Worm (Caenorhabditis elegans) whole organism, L1 larva: ENCODE measurements around the gene gst-28.

Source experiments
- C34B4.2 ChIP-seq: sonication (generic microtip); optimal IDR thresholded peaks from 2 replicates; lab custom pipeline; 2017; ENCODE audit warnings: mild to moderate bottlenecking, missing genetic modification characterization, missing compliant biosample characterization
- F16B12.6 ChIP-seq: fragments of 150-350 bp; optimal IDR thresholded peaks from 2 replicates; lab custom pipeline; 2014; ENCODE audit warnings: missing biosample characterization, missing genetic modification characterization
- aha-1 ChIP-seq: fragments of 150-350 bp; optimal IDR thresholded peaks from 2 replicates; lab custom pipeline; 2014; ENCODE audit warnings: missing biosample characterization, missing genetic modification characterization
- ceh-8 ChIP-seq: fragments of 200-800 bp; sonication (Bioruptor generic); optimal IDR thresholded peaks from 2 replicates; lab custom pipeline; 2018; ENCODE audit warnings: mild to moderate bottlenecking, missing genetic modification characterization, moderate library complexity, missing compliant biosample characterization
- ceh-82 ChIP-seq, 3 experiments: fragments of 150-350 bp in 1 of 3; sonication (generic microtip) in 2 of 3; optimal IDR thresholded peaks; 2 replicates each; lab custom pipeline; 2014 to 2017; ENCODE audit warnings: missing biosample characterization in 3 of 3, missing genetic modification characterization in 3 of 3
- efl-1 ChIP-seq, 4 experiments: fragments of 150-350 bp; optimal IDR thresholded peaks in 3 of 4; peaks in 1 of 4; 1 replicate in 1 of 4; 2 replicates in 3 of 4; lab custom pipeline; 2014; ENCODE audit warnings: missing biosample characterization in 2 of 4, missing genetic modification characterization in 2 of 4, missing genetic modification reagents in 2 of 4
- efl-3 ChIP-seq: fragments of 200-800 bp; sonication (Bioruptor generic); optimal IDR thresholded peaks from 2 replicates; lab custom pipeline; 2018; ENCODE audit warnings: mild to moderate bottlenecking, missing genetic modification characterization, missing compliant biosample characterization
- elt-2 ChIP-seq: sonication (generic microtip); optimal IDR thresholded peaks from 2 replicates; lab custom pipeline; 2016; ENCODE audit warnings: missing genetic modification characterization, mild to moderate bottlenecking, inconsistent platforms, missing compliant biosample characterization, missing genetic modification reagents
- elt-3 ChIP-seq, 6 experiments: fragments of 150-350 bp in 1 of 6; sonication (generic microtip); optimal IDR thresholded peaks; 2 replicates each; lab custom pipeline; 2017 to 2018; ENCODE audit warnings: missing biosample characterization in 6 of 6, missing genetic modification characterization in 6 of 6, inconsistent platforms in 1 of 6
- fkh-8 ChIP-seq: sonication (generic microtip); optimal IDR thresholded peaks from 2 replicates; lab custom pipeline; 2016; ENCODE audit warnings: mild to moderate bottlenecking, missing genetic modification characterization, missing compliant biosample characterization
- hlh-17 ChIP-seq: fragments of 200-800 bp; sonication (Bioruptor generic); optimal IDR thresholded peaks from 2 replicates; lab custom pipeline; 2018; ENCODE audit warnings: missing genetic modification characterization, mild to moderate bottlenecking, missing compliant biosample characterization, moderate library complexity, borderline replicate concordance
- jun-1 ChIP-seq: fragments of 150-350 bp; optimal IDR thresholded peaks from 2 replicates; lab custom pipeline; 2014; ENCODE audit warnings: missing biosample characterization, missing genetic modification reagents, missing genetic modification characterization
- lin-14 ChIP-seq: fragments of 200-800 bp; sonication (Bioruptor generic); optimal IDR thresholded peaks from 2 replicates; lab custom pipeline; 2018; ENCODE audit warnings: mild to moderate bottlenecking, missing genetic modification characterization, moderate library complexity, missing compliant biosample characterization
- lin-15B ChIP-seq: fragments of 150-350 bp; sonication (generic microtip); optimal IDR thresholded peaks from 3 replicates; lab custom pipeline; 2014; ENCODE audit warnings: missing biosample characterization, missing genetic modification characterization
- lin-35 ChIP-seq, 2 experiments: fragments of 150-350 bp; optimal IDR thresholded peaks; 2 replicates each; lab custom pipeline; 2014; ENCODE audit warnings: missing biosample characterization in 2 of 2, missing genetic modification characterization in 2 of 2, missing genetic modification reagents in 2 of 2
- lsy-2 ChIP-seq, 2 experiments: fragments of 150-350 bp; optimal IDR thresholded peaks; 2 replicates each; lab custom pipeline; 2014; ENCODE audit warnings: missing biosample characterization in 2 of 2, missing genetic modification characterization in 2 of 2
- nhr-11 ChIP-seq: fragments of 150-350 bp; optimal IDR thresholded peaks from 2 replicates; lab custom pipeline; 2014; ENCODE audit warnings: missing biosample characterization, missing genetic modification characterization
- nhr-12 ChIP-seq: sonication (generic microtip); optimal IDR thresholded peaks from 2 replicates; lab custom pipeline; 2017; ENCODE audit warnings: missing biosample characterization, missing genetic modification characterization
- nhr-237 ChIP-seq: fragments of 150-350 bp; optimal IDR thresholded peaks from 2 replicates; lab custom pipeline; 2014; ENCODE audit warnings: missing biosample characterization, missing genetic modification characterization
- nhr-47 ChIP-seq: sonication (generic microtip); optimal IDR thresholded peaks from 2 replicates; lab custom pipeline; 2016; ENCODE audit warnings: mild to moderate bottlenecking, missing genetic modification characterization, moderate library complexity, missing compliant biosample characterization
- nhr-76 ChIP-seq: sonication (generic microtip); optimal IDR thresholded peaks from 2 replicates; lab custom pipeline; 2017; ENCODE audit warnings: missing biosample characterization, missing genetic modification characterization
- nhr-84 ChIP-seq: sonication (generic microtip); optimal IDR thresholded peaks from 2 replicates; lab custom pipeline; 2017; ENCODE audit warnings: missing biosample characterization, missing genetic modification characterization
- nhr-85 ChIP-seq: sonication (generic microtip); peaks from one replicate; lab custom pipeline; 2016; ENCODE audit warnings: missing genetic modification characterization, inconsistent platforms, missing compliant biosample characterization
- rnt-1 ChIP-seq: sonication (generic microtip); optimal IDR thresholded peaks from 2 replicates; lab custom pipeline; 2016; ENCODE audit warnings: mild to moderate bottlenecking, missing genetic modification characterization, moderate library complexity, missing compliant biosample characterization
- skn-1 ChIP-seq: fragments of 150-350 bp; optimal IDR thresholded peaks from 2 replicates; lab custom pipeline; 2014; ENCODE audit warnings: missing biosample characterization, missing genetic modification characterization
- sptf-1 ChIP-seq: fragments of 150-350 bp; optimal IDR thresholded peaks from 2 replicates; lab custom pipeline; 2014; ENCODE audit warnings: missing biosample characterization, missing genetic modification characterization
- sup-37 ChIP-seq: fragments of 200-800 bp; sonication (Bioruptor generic); optimal IDR thresholded peaks from 2 replicates; lab custom pipeline; 2018; ENCODE audit warnings: mild to moderate bottlenecking, missing genetic modification characterization, missing compliant biosample characterization
- tlp-1 ChIP-seq: fragments of 150-350 bp; optimal IDR thresholded peaks from 2 replicates; lab custom pipeline; 2014; ENCODE audit warnings: missing biosample characterization, missing genetic modification characterization
- unc-62 ChIP-seq: fragments of 150-350 bp; optimal IDR thresholded peaks from 2 replicates; lab custom pipeline; 2014; ENCODE audit warnings: missing biosample characterization, missing genetic modification reagents, missing genetic modification characterization
- vab-15 ChIP-seq: sonication (generic microtip); optimal IDR thresholded peaks from 2 replicates; lab custom pipeline; 2017; ENCODE audit warnings: missing genotype, mild to moderate bottlenecking, missing genetic modification characterization, missing compliant biosample characterization
- xbp-1 ChIP-seq: sonication (generic microtip); optimal IDR thresholded peaks from 2 replicates; lab custom pipeline; 2016; ENCODE audit warnings: missing genetic modification characterization, missing compliant biosample characterization

Gene gst-28

ce11 chrII:15204069-15204850 is 36.9 kb upstream of the gst-28 start:
- TF ChIP-seq nhr-11 (no peak), skn-1 (tag; lab: Kevin White, UChicago) (no peak), lsy-2 (tag; optimal IDR thresholded peaks at IDR 0.05; lab: Kevin White, UChicago) (no peak), tlp-1 (tag; lab: Kevin White, UChicago) (no peak), aha-1 (tag; lab: Kevin White, UChicago) (no peak), C34B4.2 (no peak), elt-3 (tag; optimal IDR thresholded peaks at IDR 0.05; lab: Kevin White, UChicago) (no peak), fkh-8 (no peak), lin-14 (GFP tag; lab: Kevin White, UChicago) (no peak), nhr-12 (no peak), sup-37 (GFP tag; lab: Kevin White, UChicago) (no peak), F16B12.6 (tag; lab: Kevin White, UChicago) (no peak), lin-35 (GFP tag; optimal IDR thresholded peaks at IDR 0.05; lab: Kevin White, UChicago) (no peak), nhr-47 (no peak), vab-15 (no peak), nhr-237 (tag; lab: Kevin White, UChicago) (no peak), nhr-76 (tag; lab: Kevin White, UChicago) (no peak), xbp-1 (tag; lab: Kevin White, UChicago) (no peak), jun-1 (no peak)

DNA sequence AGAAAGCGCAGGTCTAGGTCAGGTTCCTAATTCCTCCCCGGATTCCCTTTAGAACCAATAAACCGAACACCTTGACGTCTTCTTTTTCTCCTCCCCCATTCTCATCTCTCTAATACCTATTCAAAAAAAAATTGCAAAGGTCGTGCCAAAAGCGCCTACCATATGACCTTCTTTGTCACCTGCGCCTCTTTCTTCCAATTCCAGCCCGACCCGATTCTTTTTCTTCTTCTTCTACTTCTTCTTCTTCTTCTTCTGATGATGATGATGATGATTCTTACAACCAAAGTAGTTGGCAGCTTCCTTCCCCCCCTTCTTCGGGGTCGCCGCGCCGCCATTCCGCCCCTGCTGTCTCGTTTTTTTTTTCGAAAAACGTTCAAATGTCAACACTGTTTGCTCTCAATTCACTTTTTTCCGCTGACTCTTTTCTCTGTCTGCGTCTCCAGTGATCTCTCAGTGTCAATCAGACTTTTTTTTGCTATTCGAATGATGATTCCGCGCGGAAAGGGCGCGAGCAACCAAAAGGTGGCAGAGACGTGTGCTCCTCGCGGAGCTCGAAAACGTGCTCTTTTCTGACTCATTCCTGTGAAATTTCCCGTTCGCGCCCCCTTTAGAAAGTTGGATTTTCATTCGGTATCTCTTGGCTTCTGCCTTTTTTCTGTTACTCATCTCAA is 36.2 kb upstream of the gst-28 start:
- TF ChIP-seq efl-1 (optimal IDR thresholded peaks at IDR 0.05; lab: Kevin White, UChicago) (no peak), efl-1 (GFP tag; optimal IDR thresholded peaks at IDR 0.05 in 1 of 2; lab: Kevin White, UChicago) (peak in 1 of 2 experiments; percentile 90), nhr-84 (tag; lab: Kevin White, UChicago) (no peak), rnt-1 (no peak), nhr-85 (peak; percentile 71)

- TF ChIP-seq efl-3 (GFP tag; lab: Kevin White, UChicago) (no peak), jun-1 (no peak), lin-35 (GFP tag; optimal IDR thresholded peaks at IDR 0.05; lab: Kevin White, UChicago) (peak in 1 of 2 experiments; percentile 10), sptf-1 (tag; lab: Kevin White, UChicago) (no peak), unc-62 (GFP tag; lab: Kevin White, UChicago) (no peak), tlp-1 (tag; lab: Kevin White, UChicago) (no peak), lin-15B (tag; lab: Kevin White, UChicago) (no peak), elt-2 (tag; lab: Kevin White, UChicago) (peak; percentile 10), hlh-17 (GFP tag; lab: Kevin White, UChicago) (no peak), rnt-1 (no peak), ceh-82 (tag; optimal IDR thresholded peaks at IDR 0.05; lab: Kevin White, UChicago) (no peak)
Measured at ce11 chrII:15197500-15197899, 30.1 kb upstream of the gst-28 start.

DNA sequence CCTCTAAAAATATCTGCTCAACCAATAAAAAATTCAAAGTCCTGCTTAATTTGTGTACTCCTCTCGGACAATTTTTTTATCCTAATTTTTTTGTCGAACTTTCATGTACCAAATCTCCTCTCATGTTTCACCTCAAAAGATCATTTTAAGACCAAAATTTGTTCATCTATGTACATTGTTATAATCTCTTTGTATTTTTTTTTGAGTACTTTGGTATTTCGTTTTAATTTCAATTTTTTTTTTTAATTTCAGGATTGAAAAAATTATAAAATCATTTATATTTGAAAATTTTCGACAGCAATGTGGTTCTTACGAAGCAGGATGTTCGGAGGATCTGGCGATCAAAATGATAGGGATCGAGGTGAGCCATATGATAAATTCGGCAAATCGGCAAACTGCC is 29.1 kb upstream of the gst-28 start, which contains the start of gene spsb-1:
Gene spsb-1 (plus strand): TSS at position 301 of the 400 bp plus-strand sequence.
- no peak for TF ChIP-seq aha-1 (tag; lab: Kevin White, UChicago)
- no peak for TF ChIP-seq ceh-82 (tag; optimal IDR thresholded peaks at IDR 0.05; lab: Kevin White, UChicago)
- TF ChIP-seq unc-62 (GFP tag; lab: Kevin White, UChicago): no peak
- TF ChIP-seq efl-3 (GFP tag; lab: Kevin White, UChicago): no peak
- TF ChIP-seq ceh-8 (GFP tag; lab: Kevin White, UChicago): no peak
- TF ChIP-seq efl-1 (optimal IDR thresholded peaks at IDR 0.05; lab: Kevin White, UChicago): no peak
- no peak for TF ChIP-seq efl-1 (GFP tag; optimal IDR thresholded peaks at IDR 0.05 in 1 of 2; lab: Kevin White, UChicago)
